Worm (Caenorhabditis elegans) whole organism, mixed stage, embryonic: Measurements from ENCODE around the gene D2096.11.

Experiments used
- bed-3 ChIP-seq: fragments of 200-800 bp; sonication (Bioruptor generic); optimal IDR thresholded peaks from 3 replicates; lab custom pipeline; 2018; ENCODE audit warnings: mild to moderate bottlenecking, missing genetic modification characterization, moderate library complexity, missing compliant biosample characterization
- blmp-1 ChIP-seq: fragments of 150-350 bp; optimal IDR thresholded peaks from 2 replicates; lab custom pipeline; 2014; ENCODE audit warnings: missing biosample characterization, missing genetic modification characterization
- ceh-83 ChIP-seq: fragments of 200-800 bp; sonication (Bioruptor generic); optimal IDR thresholded peaks from 2 replicates; lab custom pipeline; 2018; ENCODE audit warnings: mild to moderate bottlenecking, missing genetic modification characterization, missing compliant biosample characterization
- ham-2 ChIP-seq: fragments of 200-800 bp; sonication (Bioruptor generic); optimal IDR thresholded peaks from 2 replicates; lab custom pipeline; 2018; ENCODE audit warnings: mild to moderate bottlenecking, missing genetic modification characterization, missing compliant biosample characterization
- lin-13 ChIP-seq: fragments of 150-350 bp; optimal IDR thresholded peaks from 2 replicates; lab custom pipeline; 2014; ENCODE audit warnings: missing biosample characterization, missing genetic modification characterization
- mep-1 ChIP-seq: fragments of 150-350 bp; optimal IDR thresholded peaks from 2 replicates; lab custom pipeline; 2017; ENCODE audit warnings: missing biosample characterization, missing genetic modification reagents, missing genetic modification characterization, inconsistent platforms
- nhr-237 ChIP-seq: fragments of 150-350 bp; optimal IDR thresholded peaks from 2 replicates; lab custom pipeline; 2014; ENCODE audit warnings: missing biosample characterization, missing genetic modification characterization
- pha-4 ChIP-seq: fragments of 150-350 bp; optimal IDR thresholded peaks from 2 replicates; lab custom pipeline; 2018; ENCODE audit warnings: missing biosample characterization, missing genetic modification reagents, missing genetic modification characterization
- sem-2 ChIP-seq: fragments of 200-800 bp; sonication (Bioruptor generic); optimal IDR thresholded peaks from 2 replicates; lab custom pipeline; 2018; ENCODE audit warnings: mild to moderate bottlenecking, missing genetic modification characterization, missing compliant biosample characterization
- snpc-4 ChIP-seq: fragments of 150-350 bp; optimal IDR thresholded peaks from 2 replicates; lab custom pipeline; 2014; ENCODE audit warnings: missing biosample characterization, missing genetic modification characterization
- unc-39 ChIP-seq: fragments of 150-350 bp; optimal IDR thresholded peaks from 2 replicates; lab custom pipeline; 2014; ENCODE audit warnings: missing biosample characterization, missing genetic modification characterization
- unc-62 ChIP-seq: fragments of 150-350 bp; optimal IDR thresholded peaks from 2 replicates; lab custom pipeline; 2014; ENCODE audit warnings: missing biosample characterization, missing genetic modification reagents, missing genetic modification characterization

DNA sequence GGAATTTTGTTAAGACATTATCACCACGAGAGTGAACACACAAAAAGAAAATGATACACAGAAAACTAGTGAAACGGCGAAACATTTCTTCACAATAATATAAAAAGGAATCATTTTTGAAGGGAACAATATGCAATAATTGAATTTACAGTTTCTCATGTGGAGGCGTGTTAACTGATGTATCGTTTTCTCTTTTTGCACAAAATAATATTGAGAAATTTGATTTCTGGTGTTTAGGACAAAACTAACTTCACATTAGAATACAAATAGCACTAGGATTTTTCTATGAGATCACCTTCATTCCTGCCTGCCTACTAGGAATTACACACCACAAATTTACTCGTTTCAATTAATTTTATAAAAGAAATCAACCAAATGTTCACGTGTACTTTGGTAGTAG lies 35.5 kb downstream of the D2096.11 start, which contains the start of gene D2096.13:
- no peak for TF ChIP-seq blmp-1 (tag; lab: Kevin White, UChicago)
- TF ChIP-seq lin-13 (tag; lab: Kevin White, UChicago) = no peak
- no peak for TF ChIP-seq unc-62
- TF ChIP-seq bed-3 (GFP tag; lab: Kevin White, UChicago) = no peak
- TF ChIP-seq nhr-237 (tag; lab: Kevin White, UChicago) = no peak
- TF ChIP-seq ceh-83 (GFP tag; lab: Kevin White, UChicago) = no peak
- no peak for TF ChIP-seq unc-39 (tag; lab: Kevin White, UChicago)
- no peak for TF ChIP-seq mep-1
- TF ChIP-seq sem-2 (GFP tag; lab: Kevin White, UChicago) = no peak
- TF ChIP-seq snpc-4 (tag; lab: Kevin White, UChicago) = no peak
- no peak for TF ChIP-seq ham-2 (GFP tag; lab: Kevin White, UChicago)
- TF ChIP-seq pha-4 (tag; lab: Kevin White, UChicago) = no peak
